Worm (Caenorhabditis elegans) whole organism, mixed stage, embryonic: Measurements from ENCODE around the gene gon-14.

Experiments used
- blmp-1 ChIP-seq: fragments of 150-350 bp; optimal IDR thresholded peaks from 2 replicates; lab custom pipeline; 2014; ENCODE audit warnings: missing biosample characterization, missing genetic modification characterization
- ceh-39 ChIP-seq: fragments of 150-350 bp; optimal IDR thresholded peaks from 2 replicates; lab custom pipeline; 2014; ENCODE audit warnings: missing biosample characterization, missing genetic modification characterization
- hlh-1 ChIP-seq: fragments of 150-350 bp; optimal IDR thresholded peaks from 2 replicates; lab custom pipeline; 2014; ENCODE audit warnings: missing biosample characterization, missing genetic modification reagents, missing genetic modification characterization
- lin-32 ChIP-seq: fragments of 200-800 bp; sonication (Bioruptor generic); optimal IDR thresholded peaks from 2 replicates; lab custom pipeline; 2018; ENCODE audit warnings: mild to moderate bottlenecking, missing genetic modification characterization, missing compliant biosample characterization
- lsy-2 ChIP-seq: fragments of 150-350 bp; optimal IDR thresholded peaks from 2 replicates; lab custom pipeline; 2014; ENCODE audit warnings: missing biosample characterization, missing genetic modification characterization
- nhr-28 ChIP-seq: fragments of 150-350 bp; optimal IDR thresholded peaks from 2 replicates; lab custom pipeline; 2014; ENCODE audit warnings: missing biosample characterization, missing genetic modification characterization
- snpc-4 ChIP-seq: fragments of 150-350 bp; optimal IDR thresholded peaks from 2 replicates; lab custom pipeline; 2014; ENCODE audit warnings: missing biosample characterization, missing genetic modification characterization
- unc-39 ChIP-seq: fragments of 150-350 bp; optimal IDR thresholded peaks from 2 replicates; lab custom pipeline; 2014; ENCODE audit warnings: missing biosample characterization, missing genetic modification characterization
- unc-62 ChIP-seq: fragments of 150-350 bp; optimal IDR thresholded peaks from 2 replicates; lab custom pipeline; 2014; ENCODE audit warnings: missing biosample characterization, missing genetic modification reagents, missing genetic modification characterization
- ztf-11 ChIP-seq: fragments of 150-350 bp; optimal IDR thresholded peaks from 2 replicates; lab custom pipeline; 2014; ENCODE audit warnings: missing biosample characterization, missing genetic modification characterization

DNA sequence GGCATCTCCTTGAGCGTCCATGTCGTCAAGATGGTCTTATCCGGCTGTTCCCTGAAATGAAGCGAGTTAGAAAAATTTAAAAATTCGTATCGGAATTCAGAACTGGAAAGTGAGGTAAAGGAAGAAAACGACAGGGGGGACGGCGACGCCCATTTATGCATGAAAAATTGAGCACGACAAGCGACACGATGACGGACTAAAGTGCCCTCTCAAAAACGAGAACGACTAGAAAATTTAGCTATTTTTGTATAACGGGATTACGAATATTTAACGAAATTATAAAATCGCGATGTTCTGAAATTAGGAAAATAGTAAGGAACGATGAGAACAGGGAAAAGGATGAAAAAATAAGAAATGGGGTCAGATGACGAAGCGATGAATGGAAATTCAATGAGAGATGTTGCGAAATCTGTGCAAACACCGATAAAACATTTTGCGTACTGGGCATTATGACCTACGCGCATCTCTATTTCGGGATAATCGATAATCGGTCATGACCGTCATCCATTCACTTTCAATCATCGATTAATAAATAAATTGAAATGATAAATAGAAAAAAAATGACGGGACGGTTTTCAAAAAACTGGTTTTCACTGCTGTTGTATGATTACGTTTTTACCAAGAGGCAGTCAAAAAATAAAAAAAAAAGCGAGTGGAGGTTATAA, 45.6 kb upstream of the gon-14 start, which contains the start of gene snb-1:
- TF ChIP-seq unc-62 (GFP tag; lab: Kevin White, UChicago): no peak
- TF ChIP-seq nhr-28: no peak
- TF ChIP-seq ztf-11 (tag; lab: Kevin White, UChicago): no peak
- no peak for TF ChIP-seq unc-39
- TF ChIP-seq lin-32: no peak
- peak; percentile 11 for TF ChIP-seq blmp-1 (tag; lab: Kevin White, UChicago)
- TF ChIP-seq lsy-2 (tag; lab: Kevin White, UChicago): peak; percentile 56
- peak; percentile 55 for TF ChIP-seq ceh-39 (tag; lab: Kevin White, UChicago)
- no peak for TF ChIP-seq hlh-1 (tag; lab: Kevin White, UChicago)
- TF ChIP-seq snpc-4 (tag; lab: Kevin White, UChicago): no peak
